Fruit fly (Drosophila melanogaster) S2 (cell line): ENCODE data around the gene Sap-r.

Experiments used
- CG8478 ChIP-seq: fragments of >200 bp; optimal IDR thresholded peaks from 2 replicates; lab custom pipeline; 2018
- CTCF ChIP-seq, 2 experiments: fragments of >200 bp; optimal IDR thresholded peaks; 2 replicates each; lab custom pipeline; 2018

DNA sequence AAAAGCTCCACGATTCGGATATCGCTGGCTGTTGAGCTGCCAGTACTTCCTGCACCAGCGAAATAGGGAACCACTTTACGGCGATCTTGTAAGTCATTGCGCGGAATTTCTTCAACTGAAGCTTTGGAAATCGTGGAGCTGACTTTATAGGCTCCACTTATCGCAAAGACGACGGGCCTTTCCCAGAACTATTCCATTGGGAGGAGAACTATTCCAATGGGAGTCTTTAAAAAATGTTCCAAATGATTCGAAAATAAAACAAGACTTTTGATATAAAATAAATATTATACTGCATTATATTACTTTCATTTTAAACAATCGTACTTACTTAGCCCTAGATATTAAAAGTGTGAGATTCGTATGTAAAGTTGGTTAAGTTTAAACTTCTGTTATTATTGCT is 48.1 kb upstream of the Sap-r start, which contains the start of gene CG15550:
- TF ChIP-seq CTCF (optimal IDR thresholded peaks at IDR 0.05; lab: Kevin White, UChicago) (no peak), CG8478 (lab: Kevin White, UChicago) (no peak)
